Fruit fly (Drosophila melanogaster) whole organism, embryonic: Measurements from ENCODE around the gene Sps2.

ENCODE experiments used
- Asciz ChIP-seq: fragments of 200-800 bp; sonication (Bioruptor generic); optimal IDR thresholded peaks from 2 replicates; lab custom pipeline; 2017; ENCODE audit warnings: missing biosample characterization, mild to moderate bottlenecking, missing genetic modification characterization, missing genetic modification reagents
- Blimp-1 ChIP-seq: fragments of 200-800 bp; sonication (Bioruptor generic); optimal IDR thresholded peaks from 3 replicates; lab custom pipeline; 2018; ENCODE audit warnings: missing biosample characterization, missing genetic modification characterization, mild to moderate bottlenecking, moderate library complexity, missing genetic modification reagents
- BtbVII ChIP-seq: fragments of 200-800 bp; sonication (Bioruptor generic); optimal IDR thresholded peaks from 3 replicates; lab custom pipeline; 2017; ENCODE audit warnings: missing biosample characterization, mild to moderate bottlenecking, missing genetic modification characterization
- CG10979 ChIP-seq: fragments of 200-800 bp; sonication (Bioruptor generic); optimal IDR thresholded peaks from 2 replicates; lab custom pipeline; 2018; ENCODE audit warnings: missing biosample characterization, mild to moderate bottlenecking, missing genetic modification characterization, moderate library complexity
- CG13424 ChIP-seq: fragments of 200-800 bp; sonication (Bioruptor generic); optimal IDR thresholded peaks from 2 replicates; lab custom pipeline; 2019; ENCODE audit warnings: missing biosample characterization, mild to moderate bottlenecking, missing genetic modification characterization, moderate library complexity
- CG14014 ChIP-seq: fragments of 200-800 bp; sonication (Bioruptor generic); IDR thresholded peaks from 2 replicates; pipeline ENCODE4 v1.3.6; 2022; ENCODE audit warnings: missing biosample characterization, missing genetic modification characterization
- CG14441 ChIP-seq: fragments of 200-800 bp; sonication (Bioruptor generic); IDR thresholded peaks from 2 replicates; pipeline ENCODE4 v1.3.6; 2022; ENCODE audit warnings: missing biosample characterization, missing genetic modification characterization
- CG14860 ChIP-seq: fragments of 200-800 bp; sonication (Bioruptor generic); IDR thresholded peaks from 3 replicates; pipeline ENCODE4 v1.3.6; 2022; ENCODE audit warnings: missing biosample characterization, missing genetic modification characterization; ENCODE audit not compliant: partially characterized antibody
- CG1529 ChIP-seq: fragments of 200-800 bp; sonication (Bioruptor generic); optimal IDR thresholded peaks from 3 replicates; lab custom pipeline; 2018; ENCODE audit warnings: missing biosample characterization, missing genetic modification characterization
- CG15479 ChIP-seq: fragments of 200-800 bp; sonication (Bioruptor generic); optimal IDR thresholded peaks from 3 replicates; lab custom pipeline; 2019; ENCODE audit warnings: missing biosample characterization, mild to moderate bottlenecking, missing genetic modification characterization, moderate library complexity
- CG15601 ChIP-seq: fragments of 200-800 bp; sonication (Bioruptor generic); optimal IDR thresholded peaks from 3 replicates; lab custom pipeline; 2019; ENCODE audit warnings: missing biosample characterization, mild to moderate bottlenecking, missing genetic modification characterization, moderate library complexity
- CG16863 ChIP-seq: fragments of 200-800 bp; sonication (Bioruptor generic); optimal IDR thresholded peaks from 3 replicates; lab custom pipeline; 2016; ENCODE audit warnings: missing biosample characterization, missing genetic modification characterization
- CG17612 ChIP-seq: fragments of 200-800 bp; sonication (Bioruptor generic); IDR thresholded peaks from 2 replicates; pipeline ENCODE4 v1.3.6; 2022; ENCODE audit warnings: missing biosample characterization, missing genetic modification characterization
- CG18011 ChIP-seq: fragments of 200-800 bp; sonication (Bioruptor generic); optimal IDR thresholded peaks from 2 replicates; lab custom pipeline; 2017; ENCODE audit warnings: missing biosample characterization, missing genetic modification characterization, mild to moderate bottlenecking, moderate library complexity, missing genotype
- CG2678 ChIP-seq: fragments of 200-800 bp; sonication (Bioruptor generic); optimal IDR thresholded peaks from 3 replicates; lab custom pipeline; 2019; ENCODE audit warnings: missing biosample characterization, mild to moderate bottlenecking, missing genetic modification characterization, moderate library complexity
- CG31365 ChIP-seq: fragments of 200-800 bp; sonication (Bioruptor generic); optimal IDR thresholded peaks from 2 replicates; lab custom pipeline; 2018; ENCODE audit warnings: missing biosample characterization, mild to moderate bottlenecking, missing genetic modification characterization
- CG42726 ChIP-seq: fragments of 200-800 bp; sonication (Bioruptor generic); IDR thresholded peaks from 2 replicates; pipeline ENCODE4 v1.3.6; 2022; ENCODE audit warnings: missing biosample characterization, missing genetic modification characterization; ENCODE audit not compliant: partially characterized antibody
- CG4328 ChIP-seq: fragments of 200-800 bp; sonication (Bioruptor generic); optimal IDR thresholded peaks from 3 replicates; lab custom pipeline; 2017; ENCODE audit warnings: missing biosample characterization, missing genetic modification reagents, missing genetic modification characterization
- CG5180 ChIP-seq: fragments of 200-800 bp; sonication (Bioruptor generic); optimal IDR thresholded peaks from 3 replicates; lab custom pipeline; 2017; ENCODE audit warnings: missing biosample characterization, missing genetic modification characterization, mild to moderate bottlenecking, moderate library complexity, missing genetic modification reagents
- CG6272 ChIP-seq: fragments of 200-800 bp; sonication (Bioruptor generic); IDR thresholded peaks from 2 replicates; pipeline ENCODE4 v1.3.6; 2022; ENCODE audit warnings: missing biosample characterization, missing genetic modification characterization
- CG8924 ChIP-seq: fragments of 200-800 bp; optimal IDR thresholded peaks from 3 replicates; lab custom pipeline; 2019; ENCODE audit warnings: missing biosample characterization, mild to moderate bottlenecking, missing genetic modification characterization, moderate library complexity
- Camta ChIP-seq: fragments of 200-800 bp; sonication (Bioruptor generic); optimal IDR thresholded peaks from 2 replicates; lab custom pipeline; 2016; ENCODE audit warnings: missing biosample characterization, missing genetic modification characterization
- D ChIP-seq, 2 experiments: fragments of 200-800 bp in 1 of 2; fragments of >200 bp in 1 of 2; sonication (Bioruptor generic) in 1 of 2; optimal IDR thresholded peaks; 2 replicates in 1 of 2; 3 replicates in 1 of 2; lab custom pipeline; 2017; ENCODE audit warnings: mild to moderate bottlenecking in 1 of 2, missing biosample characterization in 1 of 2, missing genetic modification characterization in 1 of 2, missing genetic modification reagents in 1 of 2
- E2f2 ChIP-seq: fragments of 200-800 bp; sonication (Bioruptor generic); IDR thresholded peaks from 2 replicates; pipeline ENCODE4 v1.3.6; 2022; ENCODE audit warnings: missing biosample characterization, missing genetic modification characterization
- Eip74EF ChIP-seq, 2 experiments: fragments of 200-800 bp in 1 of 2; fragments of >200 bp in 1 of 2; sonication (Bioruptor generic) in 1 of 2; optimal IDR thresholded peaks; 2 replicates each; lab custom pipeline; 2017 to 2019; ENCODE audit warnings: missing biosample characterization in 2 of 2, missing genetic modification characterization in 2 of 2, mild to moderate bottlenecking in 1 of 2, moderate library complexity in 1 of 2
- Gsc ChIP-seq: fragments of 200-800 bp; sonication (Bioruptor generic); IDR thresholded peaks from 2 replicates; pipeline ENCODE4 v1.3.6; 2022; ENCODE audit warnings: missing biosample characterization, missing genetic modification characterization
- Mes4 ChIP-seq: fragments of 200-800 bp; sonication (Bioruptor generic); optimal IDR thresholded peaks from 2 replicates; lab custom pipeline; 2016; ENCODE audit warnings: missing biosample characterization, missing genetic modification characterization
- Myb ChIP-seq: fragments of 200-800 bp; sonication (Bioruptor generic); optimal IDR thresholded peaks from 2 replicates; lab custom pipeline; 2016; ENCODE audit warnings: missing biosample characterization, missing genetic modification characterization
- Nf-YB ChIP-seq: fragments of 200-800 bp; sonication (Bioruptor generic); optimal IDR thresholded peaks from 3 replicates; lab custom pipeline; 2019; ENCODE audit warnings: missing biosample characterization, mild to moderate bottlenecking, missing genetic modification characterization, moderate library complexity
- NfI ChIP-seq: fragments of 200-800 bp; sonication (Bioruptor generic); optimal IDR thresholded peaks from 3 replicates; lab custom pipeline; 2018; ENCODE audit warnings: missing biosample characterization, mild to moderate bottlenecking, missing genetic modification characterization, moderate library complexity
- Oli ChIP-seq: fragments of 200-800 bp; sonication (Bioruptor generic); optimal IDR thresholded peaks from 2 replicates; lab custom pipeline; 2018; ENCODE audit warnings: missing biosample characterization, mild to moderate bottlenecking, missing genetic modification characterization, moderate library complexity
- Rfx ChIP-seq: fragments of 200-800 bp; sonication (Bioruptor generic); IDR thresholded peaks from 2 replicates; pipeline ENCODE4 v1.3.6; 2022; ENCODE audit warnings: missing biosample characterization, missing genetic modification characterization
- Rx ChIP-seq: fragments of 200-800 bp; sonication (Bioruptor generic); IDR thresholded peaks from 2 replicates; pipeline ENCODE4 v1.3.6; 2022; ENCODE audit warnings: missing biosample characterization, missing genetic modification characterization
- Sox100B ChIP-seq: fragments of 200-800 bp; sonication (Bioruptor generic); optimal IDR thresholded peaks from 3 replicates; lab custom pipeline; 2018; ENCODE audit warnings: missing biosample characterization, mild to moderate bottlenecking, missing genetic modification characterization
- Sry-β ChIP-seq: fragments of 200-800 bp; sonication (Bioruptor generic); optimal IDR thresholded peaks from 2 replicates; lab custom pipeline; 2018; ENCODE audit warnings: missing biosample characterization, mild to moderate bottlenecking, missing genetic modification characterization, moderate library complexity
- Ssrp ChIP-seq: fragments of 200-800 bp; sonication (Bioruptor generic); optimal IDR thresholded peaks from 2 replicates; lab custom pipeline; 2018; ENCODE audit warnings: missing biosample characterization, mild to moderate bottlenecking, missing genetic modification characterization, moderate library complexity
- Taf1 ChIP-seq: fragments of 200-800 bp; sonication (Bioruptor generic); IDR thresholded peaks from 2 replicates; pipeline ENCODE4 v1.3.6; 2022; ENCODE audit warnings: missing biosample characterization, missing genetic modification characterization
- caup ChIP-seq: fragments of 200-800 bp; sonication (Bioruptor generic); optimal IDR thresholded peaks from 3 replicates; lab custom pipeline; 2017; ENCODE audit warnings: missing biosample characterization, mild to moderate bottlenecking, missing genetic modification characterization, moderate library complexity; ENCODE audit not compliant: severe bottlenecking
- chn ChIP-seq: fragments of 200-800 bp; sonication (Bioruptor generic); optimal IDR thresholded peaks from 2 replicates; lab custom pipeline; 2016; ENCODE audit warnings: missing biosample characterization, missing genetic modification characterization
- crc ChIP-seq: fragments of 200-800 bp; sonication (Bioruptor generic); optimal IDR thresholded peaks from 2 replicates; lab custom pipeline; 2016; ENCODE audit warnings: missing biosample characterization, missing genetic modification characterization
- da ChIP-seq: fragments of 200-800 bp; sonication (Bioruptor generic); optimal IDR thresholded peaks from 2 replicates; lab custom pipeline; 2016; ENCODE audit warnings: missing biosample characterization, missing genetic modification characterization
- hbn ChIP-seq: fragments of 200-800 bp; sonication (Bioruptor generic); IDR thresholded peaks from 2 replicates; pipeline ENCODE4 v1.3.6; 2022; ENCODE audit warnings: missing biosample characterization, missing genetic modification characterization; ENCODE audit not compliant: partially characterized antibody
- sens ChIP-seq: fragments of 200-800 bp; sonication (Bioruptor generic); peaks from one replicate; lab custom pipeline; 2016; ENCODE audit warnings: missing biosample characterization, missing genetic modification characterization
- seq ChIP-seq: fragments of 200-800 bp; sonication (Bioruptor generic); IDR thresholded peaks from 2 replicates; pipeline ENCODE4 v1.3.6; 2022; ENCODE audit warnings: missing biosample characterization, missing genetic modification characterization
- sim ChIP-seq: fragments of 200-800 bp; sonication (Bioruptor generic); IDR thresholded peaks from 2 replicates; pipeline ENCODE4 v1.3.6; 2022; ENCODE audit warnings: missing biosample characterization, missing genetic modification characterization
- so ChIP-seq: fragments of 200-800 bp; sonication (Bioruptor generic); IDR thresholded peaks from 3 replicates; pipeline ENCODE4 v1.3.6; 2022; ENCODE audit warnings: missing biosample characterization, missing genetic modification characterization
- usp ChIP-seq: fragments of >200 bp; optimal IDR thresholded peaks from 2 replicates; lab custom pipeline; 2017; ENCODE audit warnings: missing biosample characterization, missing genetic modification characterization

Sps2 gene

DNA sequence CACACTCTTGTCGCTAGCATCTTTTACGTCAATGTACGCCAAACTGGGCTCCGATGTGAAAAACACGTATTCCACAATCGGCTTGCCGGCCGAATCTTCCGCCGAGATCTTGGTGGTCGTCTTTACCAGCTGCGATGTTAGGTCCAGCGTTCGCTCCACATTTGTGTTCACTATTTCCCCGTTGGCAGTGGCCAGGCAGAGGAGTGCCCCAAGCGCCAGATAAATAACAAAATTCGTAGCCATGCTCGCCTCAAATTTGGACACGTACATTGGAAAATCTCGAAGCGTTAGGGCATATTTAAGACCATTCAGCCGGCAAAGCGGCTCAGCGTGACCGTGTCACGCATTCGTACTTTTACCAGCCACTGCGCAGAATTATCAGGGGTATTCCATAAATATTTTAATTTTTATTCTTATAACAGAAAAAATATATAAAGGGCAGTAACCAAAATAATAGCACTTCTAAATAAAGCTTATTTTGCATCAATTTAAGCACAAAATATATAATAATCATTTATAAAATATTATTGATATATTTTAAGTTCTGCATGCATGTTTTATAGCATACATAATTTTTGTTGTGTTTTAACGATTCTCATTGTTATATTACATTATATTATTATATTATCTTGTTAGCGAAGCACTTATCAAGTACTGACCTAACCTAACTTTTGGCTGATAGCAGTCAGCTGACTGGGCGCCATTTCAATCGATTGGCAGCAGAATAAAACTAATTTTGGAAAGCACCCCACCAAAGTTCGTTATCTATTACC lies 33.3 kb downstream of the Sps2 start, which contains the start of the genes CG33303 and dpr19 (continued):
- no peak for TF ChIP-seq CG16863 (GFP tag; lab: Kevin White, UChicago)
- TF ChIP-seq CG4328 (GFP tag; lab: Kevin White, UChicago): peak; percentile 74
- peak; percentile 89 for TF ChIP-seq CG13424 (tag; lab: Kevin White, UChicago)
- TF ChIP-seq Myb (GFP tag; lab: Kevin White, UChicago): no peak
- TF ChIP-seq CG15601 (tag; lab: Kevin White, UChicago): peak; percentile 86
- no peak for TF ChIP-seq D (optimal IDR thresholded peaks at IDR 0.05; lab: Kevin White, UChicago)
- peak; percentile 49 for TF ChIP-seq D (GFP tag; optimal IDR thresholded peaks at IDR 0.05; lab: Kevin White, UChicago)
- no peak for TF ChIP-seq CG6272 (GFP tag; lab: Robert Waterston, UW)
- TF ChIP-seq CG14014 (GFP tag; lab: Robert Waterston, UW): peak; percentile 34; the same call in 1 of the 2 replicates
- peak; percentile 33 for TF ChIP-seq CG1529 (GFP tag; lab: Kevin White, UChicago)
- peak; percentile 90 for TF ChIP-seq CG8924 (tag; lab: Kevin White, UChicago)
- peak; percentile 64 for TF ChIP-seq Oli (tag; lab: Kevin White, UChicago)
- peak; percentile 84 for TF ChIP-seq CG10979 (tag; lab: Kevin White, UChicago)
- TF ChIP-seq sens (GFP tag; lab: Kevin White, UChicago): no peak
- 0 out of 2 replicates have a peak, but pooled peaks have one; percentile 45 for TF ChIP-seq sim (GFP tag; lab: Robert Waterston, UW)
- TF ChIP-seq Rx (GFP tag; lab: Robert Waterston, UW): no peak
- TF ChIP-seq hbn (GFP tag; lab: Robert Waterston, UW): no peak
- TF ChIP-seq crc (GFP tag; lab: Kevin White, UChicago): no peak
- TF ChIP-seq Mes4 (GFP tag; lab: Kevin White, UChicago): no peak
- no peak for TF ChIP-seq Camta (GFP tag; lab: Kevin White, UChicago)
- TF ChIP-seq usp (GFP tag; lab: Kevin White, UChicago): no peak
- TF ChIP-seq NfI (GFP tag; lab: Kevin White, UChicago): peak; percentile 45
- TF ChIP-seq caup (GFP tag; lab: Kevin White, UChicago): peak; percentile 74
- TF ChIP-seq Gsc: no peak
- TF ChIP-seq Sox100B (GFP tag; lab: Kevin White, UChicago): peak; percentile 83
- TF ChIP-seq CG14441 (GFP tag; lab: Robert Waterston, UW): no peak
- TF ChIP-seq CG15479 (GFP tag; lab: Kevin White, UChicago): no peak
- no peak for TF ChIP-seq CG14860
- peak; percentile 90 for TF ChIP-seq CG2678 (tag; lab: Kevin White, UChicago)
- TF ChIP-seq so (GFP tag; lab: Robert Waterston, UW): 0 out of 3 replicates have a peak, but pooled peaks have one; percentile 7
- TF ChIP-seq Sry-β (GFP tag; lab: Kevin White, UChicago): no peak
- TF ChIP-seq CG18011: no peak
- peak; percentile 20; the same call in 1 of the 2 replicates for TF ChIP-seq Taf1 (GFP tag; lab: Robert Waterston, UW)
- TF ChIP-seq CG31365: no peak
- TF ChIP-seq Rfx: peak; percentile 72
- TF ChIP-seq Blimp-1 (GFP tag; lab: Kevin White, UChicago): no peak
- TF ChIP-seq Nf-YB (GFP tag; lab: Kevin White, UChicago): peak; percentile 49
- no peak for TF ChIP-seq CG42726 (GFP tag; lab: Robert Waterston, UW)
- TF ChIP-seq chn: no peak
- peak; percentile 19 for TF ChIP-seq CG5180
- 0 out of 2 replicates have a peak, but pooled peaks have one; percentile 7 for TF ChIP-seq seq (GFP tag; lab: Robert Waterston, UW)
- TF ChIP-seq CG17612 (GFP tag; lab: Robert Waterston, UW): no peak
- TF ChIP-seq Asciz: peak; percentile 9
- TF ChIP-seq Ssrp (tag; lab: Kevin White, UChicago): peak; percentile 77
- peak in 1 of 2 experiments; percentile 79 for TF ChIP-seq Eip74EF (GFP tag; optimal IDR thresholded peaks at IDR 0.05; lab: Kevin White, UChicago)
- TF ChIP-seq E2f2 (GFP tag; lab: Robert Waterston, UW): peak; percentile 42
- peak; percentile 49 for TF ChIP-seq BtbVII (GFP tag; lab: Kevin White, UChicago)
- no peak for TF ChIP-seq da (GFP tag; lab: Kevin White, UChicago)
